Worm (Caenorhabditis elegans): ENCODE measurements around the gene C39B10.7.

C39B10.7 gene

ce11 chrX:10527414-10527813 lies 50.7 kb downstream of the C39B10.7 start (continued):
- TF ChIP-seq nhr-102 (tag; optimal IDR thresholded peaks at IDR 0.05) (no peak), mdt-29 (GFP tag; IDR thresholded peaks at IDR 0.05) (no peak), mep-1 (tag; optimal IDR thresholded peaks at IDR 0.05) (no peak), Y105C5A.15 (GFP tag; IDR thresholded peaks at IDR 0.05) (no peak), lin-29 (GFP tag; IDR thresholded peaks at IDR 0.05) (no peak), F10B5.3 (tag; optimal IDR thresholded peaks at IDR 0.05) (no peak), nhr-28 (tag; optimal IDR thresholded peaks at IDR 0.05) (peak; percentile 20), lsy-2 (tag; optimal IDR thresholded peaks at IDR 0.05) (no peak), D1046.2 (GFP tag; IDR thresholded peaks at IDR 0.05) (no peak), hlh-30 (tag; optimal IDR thresholded peaks at IDR 0.05; ENCODE audit: insufficient read depth) (peak; percentile 67), ztf-7 (tag; optimal IDR thresholded peaks at IDR 0.05) (no peak), dpl-1 (GFP tag; optimal IDR thresholded peaks at IDR 0.05) (no peak), saeg-2 (GFP tag; IDR thresholded peaks at IDR 0.05) (no peak), pqm-1 (tag; optimal IDR thresholded peaks at IDR 0.05) (no peak), cey-2 (tag; optimal IDR thresholded peaks at IDR 0.05; ENCODE audit: borderline replicate concordance, insufficient read depth) (no peak), aly-2 (tag; optimal IDR thresholded peaks at IDR 0.05) (no peak), ZK546.5 (tag; optimal IDR thresholded peaks at IDR 0.05) (no peak), jun-1 (tag; optimal IDR thresholded peaks at IDR 0.05) (no peak), zfp-2 (tag; optimal IDR thresholded peaks at IDR 0.05) (no peak), lin-38 (GFP tag; IDR thresholded peaks at IDR 0.05) (no peak), nhr-42 (GFP tag; IDR thresholded peaks at IDR 0.05) (no peak), mes-2 (tag; optimal IDR thresholded peaks at IDR 0.05; ENCODE audit: poor library complexity, severe bottlenecking) (peak; percentile 8), Y48G9A.11 (GFP tag; IDR thresholded peaks at IDR 0.05) (no peak), sdz-12 (GFP tag; optimal IDR thresholded peaks at IDR 0.05) (no peak), Y75B8A.6 (GFP tag; IDR thresholded peaks at IDR 0.05) (no peak), daf-16 (GFP tag; optimal IDR thresholded peaks at IDR 0.05) (no peak), daf-16 (tag; optimal IDR thresholded peaks at IDR 0.05) (peak; percentile 57), dmd-8 (GFP tag; IDR thresholded peaks at IDR 0.05) (no peak), ZK337.2 (GFP tag; IDR thresholded peaks at IDR 0.05) (no peak), hlh-11 (tag; optimal IDR thresholded peaks at IDR 0.05) (peak; percentile 58), T20F7.1 (GFP tag; optimal IDR thresholded peaks at IDR 0.05) (no peak), spr-3 (GFP tag; optimal IDR thresholded peaks at IDR 0.05) (no peak), ceh-20 (GFP tag; IDR thresholded peaks at IDR 0.05) (no peak), nhr-25 (tag; optimal IDR thresholded peaks at IDR 0.05; ENCODE audit: borderline replicate concordance, insufficient read depth) (no peak), nhr-11 (tag; optimal IDR thresholded peaks at IDR 0.05) (no peak), skn-1 (tag; optimal IDR thresholded peaks at IDR 0.05) (no peak), ceh-62 (tag; optimal IDR thresholded peaks at IDR 0.05) (no peak), nhr-237 (tag; optimal IDR thresholded peaks at IDR 0.05) (no peak)
